Fruit fly (Drosophila melanogaster): Measurements from ENCODE around the gene Ccp84Ae.

Gene Ccp84Ae

DNA sequence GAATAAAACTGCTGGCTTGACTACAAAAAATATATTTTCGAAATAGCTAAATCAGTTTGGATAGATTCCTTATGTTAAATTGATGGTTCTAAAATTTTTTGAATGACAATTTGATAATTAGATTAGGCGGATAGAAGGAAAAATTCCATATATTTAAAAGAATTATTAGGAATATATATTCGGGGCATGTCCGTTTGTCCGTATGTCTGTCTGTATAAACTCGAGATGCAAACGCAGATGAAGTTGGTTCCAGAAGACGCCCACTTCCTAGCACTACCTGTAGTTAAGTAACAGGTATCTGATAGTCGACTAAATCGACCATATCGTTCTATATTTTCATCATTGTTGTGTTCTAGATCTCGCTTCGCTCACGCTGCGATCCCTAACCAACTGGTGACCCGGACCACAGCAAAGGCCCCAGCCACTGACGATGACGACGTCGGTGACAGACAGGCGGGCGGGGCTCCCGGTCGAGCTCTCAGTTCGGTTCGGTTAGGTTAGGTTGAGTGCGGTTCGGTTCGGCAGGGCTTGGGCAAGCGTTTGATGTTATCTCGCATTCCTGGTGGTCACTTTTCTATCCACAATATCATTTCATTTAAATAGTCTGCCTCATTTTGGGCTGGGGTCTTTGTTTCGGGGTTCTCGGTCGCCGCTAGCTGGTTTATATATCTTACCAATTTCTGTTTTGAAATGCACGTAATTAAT, 19.1 kb downstream of the Ccp84Ae start:
- TF ChIP-seq Hr78 (GFP tag; optimal IDR thresholded peaks at IDR 0.05), result no peak
- TF ChIP-seq HLH106 (tag; optimal IDR thresholded peaks at IDR 0.05), result no peak
- TF ChIP-seq brk (GFP tag; optimal IDR thresholded peaks at IDR 0.05), result no peak
- no peak for TF ChIP-seq Rel (GFP tag; optimal IDR thresholded peaks at IDR 0.05)
- no peak for TF ChIP-seq Rel (tag; optimal IDR thresholded peaks at IDR 0.05)
- TF ChIP-seq psq (GFP tag; optimal IDR thresholded peaks at IDR 0.05), result no peak
- no peak for TF ChIP-seq Myc (optimal IDR thresholded peaks at IDR 0.05)
- no peak for TF ChIP-seq N (GFP tag; optimal IDR thresholded peaks at IDR 0.05)
- no peak for TF ChIP-seq sage (GFP tag; optimal IDR thresholded peaks at IDR 0.05)
- no peak for TF ChIP-seq lola (GFP tag; optimal IDR thresholded peaks at IDR 0.05)
- TF ChIP-seq Hnf4 (GFP tag; optimal IDR thresholded peaks at IDR 0.05), result no peak
- no peak for TF ChIP-seq Abd-B (GFP tag; optimal IDR thresholded peaks at IDR 0.05)

DNA sequence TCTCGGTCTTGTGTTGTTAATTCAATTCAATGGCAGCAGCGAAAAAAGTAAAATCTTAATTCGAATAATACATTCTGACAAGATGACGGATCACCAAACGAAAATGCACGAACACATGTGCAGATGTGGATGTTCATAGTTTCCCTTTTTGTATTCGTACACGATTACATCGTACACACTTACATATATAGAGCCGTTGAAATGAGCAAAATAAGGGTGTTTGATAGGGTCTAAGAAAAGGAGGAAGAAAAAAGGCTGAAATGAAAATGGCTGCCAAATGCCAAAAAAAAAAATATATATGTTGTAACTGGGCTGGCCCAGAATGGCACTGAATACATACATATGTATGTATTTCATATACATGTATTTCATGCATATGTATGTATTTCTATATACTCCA, 23.3 kb downstream of the Ccp84Ae start:
- no peak for TF ChIP-seq ey (GFP tag; optimal IDR thresholded peaks at IDR 0.05)
- TF ChIP-seq pan (optimal IDR thresholded peaks at IDR 0.05), result no peak
- no peak for TF ChIP-seq HLH106 (tag; optimal IDR thresholded peaks at IDR 0.05)
- no peak for TF ChIP-seq brk (GFP tag; optimal IDR thresholded peaks at IDR 0.05)
- no peak for TF ChIP-seq N (GFP tag; optimal IDR thresholded peaks at IDR 0.05)
- no peak for TF ChIP-seq Mio (GFP tag; optimal IDR thresholded peaks at IDR 0.05)
- no peak for TF ChIP-seq rgr (GFP tag; optimal IDR thresholded peaks at IDR 0.05)
- TF ChIP-seq dmrt93B (GFP tag; optimal IDR thresholded peaks at IDR 0.05), result no peak
- TF ChIP-seq fru (GFP tag; optimal IDR thresholded peaks at IDR 0.05), result no peak
- no peak for TF ChIP-seq dl (GFP tag; optimal IDR thresholded peaks at IDR 0.05; ENCODE audit: insufficient read depth in 1 of 2, partially characterized antibody in 2 of 2)
- TF ChIP-seq Hr83 (GFP tag; optimal IDR thresholded peaks at IDR 0.05; ENCODE audit: poor library complexity, severe bottlenecking), result no peak
- no peak for TF ChIP-seq foxo (GFP tag; optimal IDR thresholded peaks at IDR 0.05)
- TF ChIP-seq Dif (GFP tag; optimal IDR thresholded peaks at IDR 0.05; ENCODE audit: partially characterized antibody), result no peak
- no peak for TF ChIP-seq GATAd (GFP tag; optimal IDR thresholded peaks at IDR 0.05)
- no peak for TF ChIP-seq Myc (optimal IDR thresholded peaks at IDR 0.05)
- TF ChIP-seq Dfd (GFP tag; optimal IDR thresholded peaks at IDR 0.05), result no peak
- TF ChIP-seq CG32264 (GFP tag; optimal IDR thresholded peaks at IDR 0.05), result no peak

DNA sequence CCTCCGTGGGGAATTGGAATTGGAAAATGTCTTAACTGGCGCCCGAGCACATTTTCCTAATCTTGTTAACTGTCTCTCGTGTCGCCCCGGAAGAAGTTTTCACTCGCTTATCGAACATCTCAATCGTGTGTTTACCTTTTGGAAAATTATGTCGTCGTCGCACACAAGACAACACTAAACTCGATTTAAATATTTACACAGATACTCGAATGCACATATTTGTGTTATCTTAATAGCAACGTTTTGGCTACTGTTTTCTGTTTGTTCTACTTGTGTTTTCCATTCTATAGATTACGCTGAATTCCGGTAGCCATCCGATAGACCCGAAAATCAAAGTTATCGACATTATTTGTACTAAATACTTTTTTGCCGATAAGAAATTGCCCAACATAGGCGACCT, 24.3 kb downstream of the Ccp84Ae start:
- TF ChIP-seq ey (GFP tag; optimal IDR thresholded peaks at IDR 0.05) (no peak), GATAd (GFP tag; optimal IDR thresholded peaks at IDR 0.05) (no peak), h (GFP tag; optimal IDR thresholded peaks at IDR 0.05) (no peak), jim (GFP tag; optimal IDR thresholded peaks at IDR 0.05) (no peak), Mio (GFP tag; optimal IDR thresholded peaks at IDR 0.05) (no peak), sv (GFP tag; optimal IDR thresholded peaks at IDR 0.05) (no peak), Vsx2 (GFP tag; optimal IDR thresholded peaks at IDR 0.05; ENCODE audit: partially characterized antibody) (no peak), CrebA (GFP tag; optimal IDR thresholded peaks at IDR 0.05; ENCODE audit: borderline replicate concordance) (no peak), Sp1 (GFP tag; optimal IDR thresholded peaks at IDR 0.05) (no peak), dmrt93B (GFP tag; optimal IDR thresholded peaks at IDR 0.05) (no peak), pan (optimal IDR thresholded peaks at IDR 0.05) (no peak)

DNA sequence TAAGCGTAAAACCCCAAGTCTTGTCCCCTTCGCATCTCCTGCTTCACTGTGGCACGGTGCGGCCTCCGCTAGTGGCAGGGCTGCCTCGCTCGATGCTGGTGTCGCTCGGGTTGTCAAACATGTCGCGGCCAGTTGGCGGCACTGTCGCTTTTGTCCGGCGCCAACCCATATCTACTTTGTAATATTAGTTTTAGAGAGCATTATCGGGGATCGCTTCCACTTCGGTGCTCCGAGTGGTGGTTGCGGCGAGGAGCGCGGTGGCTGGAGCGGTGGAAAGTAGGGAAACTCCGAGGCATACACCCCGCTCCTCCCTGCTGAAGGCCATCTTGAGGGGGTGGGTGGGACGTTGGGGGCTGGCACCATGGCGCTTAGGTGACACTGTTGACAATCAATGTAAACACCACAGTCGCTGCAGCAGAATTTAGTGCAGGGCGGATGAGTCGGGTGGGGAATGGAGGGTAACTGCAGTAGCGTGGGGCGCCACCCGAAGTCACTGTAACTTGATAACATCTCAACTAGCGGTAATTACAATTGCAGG, 26.4 kb downstream of the Ccp84Ae start:
- no peak for TF ChIP-seq dsf (GFP tag; optimal IDR thresholded peaks at IDR 0.05; ENCODE audit: borderline replicate concordance)
- TF ChIP-seq GATAd (GFP tag; optimal IDR thresholded peaks at IDR 0.05), result no peak
- TF ChIP-seq ey (GFP tag; optimal IDR thresholded peaks at IDR 0.05), result no peak
- no peak for TF ChIP-seq sage (GFP tag; optimal IDR thresholded peaks at IDR 0.05)
- no peak for TF ChIP-seq Mio (GFP tag; optimal IDR thresholded peaks at IDR 0.05)
- TF ChIP-seq Hr78 (GFP tag; optimal IDR thresholded peaks at IDR 0.05), result no peak
